Worm (Caenorhabditis elegans): Measurements from ENCODE around the gene flp-16.

Gene flp-16

DNA sequence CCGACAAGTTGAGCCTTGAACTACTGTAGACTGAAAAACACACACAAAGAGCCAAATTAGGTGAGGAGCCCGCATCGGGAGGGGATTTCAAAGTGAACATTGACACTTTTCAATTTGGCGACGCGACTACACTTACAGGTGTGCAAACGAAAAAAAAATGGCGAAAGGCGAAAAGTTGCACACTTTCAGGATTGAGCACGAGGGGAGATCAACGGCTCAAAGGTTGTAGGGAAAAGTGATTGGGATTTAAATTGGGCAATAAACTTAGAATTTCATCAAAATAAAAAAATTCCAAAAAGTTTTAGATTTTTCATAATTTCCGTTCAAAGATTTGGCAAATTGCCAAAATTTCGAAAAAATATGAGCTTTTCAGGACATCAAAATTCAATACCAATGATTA, 7.9 kb downstream of the flp-16 start, which contains the start of gene F15D4.4:
Gene F15D4.4, minus strand, starts transcription at position 101 of the 400 bp plus-strand sequence.
- no peak for TF ChIP-seq hpl-2 (GFP tag; optimal IDR thresholded peaks at IDR 0.05)
- TF ChIP-seq sptf-1 (tag; optimal IDR thresholded peaks at IDR 0.05) = no peak
- no peak for TF ChIP-seq lsy-2 (tag; optimal IDR thresholded peaks at IDR 0.05)
- no peak for TF ChIP-seq fkh-10 (GFP tag; optimal IDR thresholded peaks at IDR 0.05)
- TF ChIP-seq efl-3 (GFP tag; optimal IDR thresholded peaks at IDR 0.05) = no peak
- no peak for TF ChIP-seq mab-9 (GFP tag; IDR thresholded peaks at IDR 0.05)
- TF ChIP-seq nhr-237 (tag; optimal IDR thresholded peaks at IDR 0.05) = no peak
- no peak for TF ChIP-seq aha-1 (tag; optimal IDR thresholded peaks at IDR 0.05)
- TF ChIP-seq aly-2 (tag; optimal IDR thresholded peaks at IDR 0.05) = no peak
- no peak for TF ChIP-seq ztf-4 (tag; optimal IDR thresholded peaks at IDR 0.05)
- TF ChIP-seq unc-130 (tag; optimal IDR thresholded peaks at IDR 0.05) = no peak

DNA sequence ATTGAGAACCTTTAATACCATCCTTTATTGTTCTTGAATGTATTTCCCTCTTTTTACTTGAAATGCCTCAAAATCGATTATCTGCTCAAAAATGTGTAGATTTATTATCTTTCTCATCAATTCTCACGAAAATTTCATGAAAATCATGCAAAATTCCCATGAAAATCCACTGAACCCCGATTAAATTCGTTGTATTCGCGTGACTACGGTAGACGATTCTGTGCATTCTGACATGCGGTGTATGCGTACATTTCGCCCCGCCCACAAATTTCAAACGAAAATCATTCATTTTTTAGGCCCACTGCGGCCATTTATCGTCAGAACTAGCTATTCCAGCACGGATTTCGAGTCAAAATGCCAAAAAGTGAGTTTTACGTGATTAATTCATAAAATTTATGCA, 10.0 kb downstream of the flp-16 start, which contains the start of gene F15D4.5:
Gene F15D4.5, plus strand, starts transcription at position 301 of the 400 bp plus-strand sequence.
- no peak for TF ChIP-seq unc-86 (tag; optimal IDR thresholded peaks at IDR 0.05)
- TF ChIP-seq blmp-1 (tag; optimal IDR thresholded peaks at IDR 0.05) = no peak
- no peak for TF ChIP-seq nhr-47 (tag; optimal IDR thresholded peaks at IDR 0.05)
- TF ChIP-seq efl-3 (GFP tag; optimal IDR thresholded peaks at IDR 0.05) = no peak
- no peak for TF ChIP-seq nhr-19 (GFP tag; conservative IDR thresholded peaks at IDR 0.05)
- no peak for TF ChIP-seq isw-1 (GFP tag; IDR thresholded peaks at IDR 0.05)
- no peak for TF ChIP-seq dpl-1 (GFP tag; optimal IDR thresholded peaks at IDR 0.05)
- TF ChIP-seq alr-1 (tag; optimal IDR thresholded peaks at IDR 0.05; ENCODE audit: borderline replicate concordance) = no peak

DNA sequence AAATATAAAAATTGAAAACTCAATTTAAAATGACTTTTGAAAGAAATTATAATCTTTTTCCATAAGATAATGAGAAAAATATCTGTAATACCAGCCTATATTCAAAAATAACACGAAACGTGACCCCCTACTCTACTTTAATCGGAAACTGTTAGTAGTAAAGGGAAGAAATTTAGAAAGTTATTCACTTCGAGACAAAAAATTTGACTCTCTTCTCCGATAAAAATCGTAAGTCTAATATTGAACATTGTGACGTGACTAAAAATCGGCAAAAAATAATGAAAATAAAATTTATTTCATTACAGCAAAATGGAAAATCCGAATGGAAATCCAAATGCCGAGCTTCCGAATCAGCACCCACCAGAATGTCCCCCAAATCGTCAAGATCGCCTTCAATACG, 13.8 kb downstream of the flp-16 start, which contains the start of gene F15D4.6:
Gene F15D4.6, plus strand, starts transcription at position 301 of the 400 bp plus-strand sequence.
- TF ChIP-seq aly-2 (tag; optimal IDR thresholded peaks at IDR 0.05) (no peak), ama-1 (optimal IDR thresholded peaks at IDR 0.05) (no peak), ets-5 (GFP tag; IDR thresholded peaks at IDR 0.05) (no peak), skn-1 (tag; optimal IDR thresholded peaks at IDR 0.05) (no peak), ztf-11 (tag; optimal IDR thresholded peaks at IDR 0.05) (no peak), zag-1 (tag; optimal IDR thresholded peaks at IDR 0.05) (no peak), lsy-2 (tag; optimal IDR thresholded peaks at IDR 0.05) (no peak), mef-2 (tag; optimal IDR thresholded peaks at IDR 0.05) (no peak), zip-4 (GFP tag; optimal IDR thresholded peaks at IDR 0.05) (no peak), pax-3 (tag; optimal IDR thresholded peaks at IDR 0.05) (no peak), mdl-1 (tag; optimal IDR thresholded peaks at IDR 0.05) (no peak), nhr-12 (tag; optimal IDR thresholded peaks at IDR 0.05) (no peak), elt-3 (tag; optimal IDR thresholded peaks at IDR 0.05) (no peak), C04F5.9 (tag; optimal IDR thresholded peaks at IDR 0.05) (no peak), ceh-90 (tag; optimal IDR thresholded peaks at IDR 0.05) (no peak)

DNA sequence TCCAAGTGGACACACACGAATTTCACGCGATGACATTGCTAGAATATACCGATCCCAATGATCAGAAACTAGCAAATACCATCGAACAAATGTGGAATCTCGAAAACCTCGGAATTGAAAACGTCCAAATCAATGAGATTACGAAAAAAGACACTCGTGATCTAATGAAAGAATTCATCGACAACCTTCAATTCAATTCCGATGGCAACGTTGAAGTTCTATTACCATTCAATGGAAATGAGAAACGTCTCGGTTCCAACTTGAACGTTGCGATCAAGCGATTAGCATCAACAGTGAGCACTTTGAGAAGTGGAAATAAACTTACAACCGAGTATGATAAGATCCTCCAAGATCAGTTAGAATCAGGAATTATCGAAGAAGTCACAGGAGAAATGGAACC, 20.2 kb downstream of the flp-16 start:
- TF ChIP-seq mdl-1 (tag; optimal IDR thresholded peaks at IDR 0.05) = no peak
- no peak for TF ChIP-seq nhr-11 (tag; optimal IDR thresholded peaks at IDR 0.05)
- no peak for TF ChIP-seq ceh-63 (GFP tag; optimal IDR thresholded peaks at IDR 0.05)
- no peak for TF ChIP-seq jun-1 (tag; optimal IDR thresholded peaks at IDR 0.05)
- TF ChIP-seq zag-1 (tag; optimal IDR thresholded peaks at IDR 0.05) = no peak
- TF ChIP-seq lir-3 (tag; optimal IDR thresholded peaks at IDR 0.05; ENCODE audit: poor library complexity) = no peak
- no peak for TF ChIP-seq ceh-88 (GFP tag; IDR thresholded peaks at IDR 0.05)
- TF ChIP-seq sox-4 (tag; optimal IDR thresholded peaks at IDR 0.05) = no peak
- no peak for TF ChIP-seq nhr-90 (tag; optimal IDR thresholded peaks at IDR 0.05; ENCODE audit: poor library complexity)
- TF ChIP-seq tlp-1 (tag; optimal IDR thresholded peaks at IDR 0.05) = no peak

All from whole organism, L1 larva.